Worm (Caenorhabditis elegans) whole organism, L1 larva: ENCODE results near the gene Y32G9A.5.

Experiments
- C04F5.9 ChIP-seq: sonication (generic microtip); optimal IDR thresholded peaks from 2 replicates; lab custom pipeline; 2016; ENCODE audit warnings: missing genetic modification characterization, missing compliant biosample characterization
- aha-1 ChIP-seq: fragments of 150-350 bp; optimal IDR thresholded peaks from 2 replicates; lab custom pipeline; 2014; ENCODE audit warnings: missing biosample characterization, missing genetic modification characterization
- ama-1 ChIP-seq: fragments of 150-350 bp; optimal IDR thresholded peaks from 2 replicates; lab custom pipeline; 2014
- ceh-63 ChIP-seq: fragments of 200-800 bp; sonication (Bioruptor generic); optimal IDR thresholded peaks from 2 replicates; lab custom pipeline; 2018; ENCODE audit warnings: mild to moderate bottlenecking, missing genetic modification characterization, missing compliant biosample characterization
- ceh-8 ChIP-seq: fragments of 200-800 bp; sonication (Bioruptor generic); optimal IDR thresholded peaks from 2 replicates; lab custom pipeline; 2018; ENCODE audit warnings: mild to moderate bottlenecking, missing genetic modification characterization, moderate library complexity, missing compliant biosample characterization
- ceh-88 ChIP-seq: fragments of 200-800 bp; sonication (Bioruptor generic); IDR thresholded peaks from 2 replicates; pipeline ENCODE4 v1.3.6; 2022; ENCODE audit warnings: missing genetic modification characterization, missing compliant biosample characterization
- ceh-90 ChIP-seq: sonication (generic microtip); optimal IDR thresholded peaks from 2 replicates; lab custom pipeline; 2016; ENCODE audit warnings: missing genetic modification characterization, missing compliant biosample characterization
- ces-1 ChIP-seq: fragments of 150-350 bp; optimal IDR thresholded peaks from 2 replicates; lab custom pipeline; 2014; ENCODE audit warnings: missing biosample characterization, missing genetic modification reagents, missing genetic modification characterization
- dsc-1 ChIP-seq: sonication (generic microtip); optimal IDR thresholded peaks from 2 replicates; lab custom pipeline; 2016; ENCODE audit warnings: mild to moderate bottlenecking, missing genetic modification characterization, missing compliant biosample characterization
- efl-3 ChIP-seq: fragments of 200-800 bp; sonication (Bioruptor generic); optimal IDR thresholded peaks from 2 replicates; lab custom pipeline; 2018; ENCODE audit warnings: mild to moderate bottlenecking, missing genetic modification characterization, missing compliant biosample characterization
- elt-2 ChIP-seq: sonication (generic microtip); optimal IDR thresholded peaks from 2 replicates; lab custom pipeline; 2016; ENCODE audit warnings: missing genetic modification characterization, mild to moderate bottlenecking, inconsistent platforms, missing compliant biosample characterization, missing genetic modification reagents
- elt-3 ChIP-seq, 6 experiments: fragments of 150-350 bp in 1 of 6; sonication (generic microtip); optimal IDR thresholded peaks; 2 replicates each; lab custom pipeline; 2017 to 2018; ENCODE audit warnings: missing biosample characterization in 6 of 6, missing genetic modification characterization in 6 of 6, inconsistent platforms in 1 of 6
- hlh-4 ChIP-seq: sonication (generic microtip); optimal IDR thresholded peaks from 2 replicates; lab custom pipeline; 2016; ENCODE audit warnings: mild to moderate bottlenecking, missing genetic modification characterization, missing compliant biosample characterization
- hpl-2 ChIP-seq: fragments of 150-350 bp; optimal IDR thresholded peaks from 2 replicates; lab custom pipeline; 2014; ENCODE audit warnings: missing biosample characterization, missing genetic modification reagents, missing genetic modification characterization
- isw-1 ChIP-seq: fragments of 200-800 bp; sonication (Bioruptor generic); IDR thresholded peaks from 2 replicates; pipeline ENCODE4 v1.3.6; 2022; ENCODE audit warnings: missing genetic modification characterization, missing compliant biosample characterization
- lin-13 ChIP-seq: fragments of 150-350 bp; optimal IDR thresholded peaks from 2 replicates; lab custom pipeline; 2014; ENCODE audit warnings: missing biosample characterization, missing genetic modification reagents, missing genetic modification characterization
- lin-14 ChIP-seq: fragments of 200-800 bp; sonication (Bioruptor generic); optimal IDR thresholded peaks from 2 replicates; lab custom pipeline; 2018; ENCODE audit warnings: mild to moderate bottlenecking, missing genetic modification characterization, moderate library complexity, missing compliant biosample characterization
- lin-35 ChIP-seq, 2 experiments: fragments of 150-350 bp; optimal IDR thresholded peaks; 2 replicates each; lab custom pipeline; 2014; ENCODE audit warnings: missing biosample characterization in 2 of 2, missing genetic modification characterization in 2 of 2, missing genetic modification reagents in 2 of 2
- lir-3 ChIP-seq: sonication (generic microtip); optimal IDR thresholded peaks from 2 replicates; lab custom pipeline; 2016; ENCODE audit warnings: mild to moderate bottlenecking, missing genetic modification characterization, moderate library complexity, missing compliant biosample characterization; ENCODE audit not compliant: poor library complexity
- lsy-2 ChIP-seq, 2 experiments: fragments of 150-350 bp; optimal IDR thresholded peaks; 2 replicates each; lab custom pipeline; 2014; ENCODE audit warnings: missing biosample characterization in 2 of 2, missing genetic modification characterization in 2 of 2
- mef-2 ChIP-seq: fragments of 150-350 bp; optimal IDR thresholded peaks from 2 replicates; lab custom pipeline; 2014; ENCODE audit warnings: missing biosample characterization, missing genetic modification characterization
- nhr-19 ChIP-seq: fragments of 200-800 bp; sonication (Bioruptor generic); conservative IDR thresholded peaks from 2 replicates; pipeline ENCODE4 v1.3.6; 2022; ENCODE audit warnings: missing genetic modification characterization, missing compliant biosample characterization
- nhr-20 ChIP-seq: sonication (generic microtip); optimal IDR thresholded peaks from 2 replicates; lab custom pipeline; 2016; ENCODE audit warnings: mild to moderate bottlenecking, missing genetic modification characterization, missing compliant biosample characterization
- nhr-237 ChIP-seq: fragments of 150-350 bp; optimal IDR thresholded peaks from 2 replicates; lab custom pipeline; 2014; ENCODE audit warnings: missing biosample characterization, missing genetic modification characterization
- nhr-28 ChIP-seq: fragments of 150-350 bp; optimal IDR thresholded peaks from 2 replicates; lab custom pipeline; 2014; ENCODE audit warnings: missing biosample characterization, missing genetic modification characterization
- nhr-47 ChIP-seq: sonication (generic microtip); optimal IDR thresholded peaks from 2 replicates; lab custom pipeline; 2016; ENCODE audit warnings: mild to moderate bottlenecking, missing genetic modification characterization, moderate library complexity, missing compliant biosample characterization
- pqm-1 ChIP-seq: sonication (generic microtip); optimal IDR thresholded peaks from 3 replicates; lab custom pipeline; 2017; ENCODE audit warnings: missing biosample characterization, missing genetic modification characterization
- snpc-4 ChIP-seq: fragments of 150-350 bp; optimal IDR thresholded peaks from 2 replicates; lab custom pipeline; 2014; ENCODE audit warnings: missing biosample characterization, missing genetic modification characterization
- sox-4 ChIP-seq: sonication (generic microtip); optimal IDR thresholded peaks from 2 replicates; lab custom pipeline; 2016; ENCODE audit warnings: missing genetic modification characterization, missing compliant biosample characterization
- swsn-7 ChIP-seq: sonication (generic microtip); optimal IDR thresholded peaks from 2 replicates; lab custom pipeline; 2016; ENCODE audit warnings: missing genetic modification characterization, missing compliant biosample characterization
- tbx-2 ChIP-seq: sonication (generic microtip); optimal IDR thresholded peaks from 2 replicates; lab custom pipeline; 2016; ENCODE audit warnings: missing genetic modification characterization, missing compliant biosample characterization
- vab-15 ChIP-seq: sonication (generic microtip); optimal IDR thresholded peaks from 2 replicates; lab custom pipeline; 2017; ENCODE audit warnings: missing genotype, mild to moderate bottlenecking, missing genetic modification characterization, missing compliant biosample characterization
- zag-1 ChIP-seq: fragments of 150-350 bp; optimal IDR thresholded peaks from 2 replicates; lab custom pipeline; 2014; ENCODE audit warnings: missing biosample characterization, missing genetic modification characterization
- zip-4 ChIP-seq: fragments of 200-800 bp; sonication (Bioruptor generic); optimal IDR thresholded peaks from 2 replicates; lab custom pipeline; 2018; ENCODE audit warnings: mild to moderate bottlenecking, missing genetic modification characterization, moderate library complexity, missing compliant biosample characterization

Y32G9A.5 gene

ce11 chrV:1925487-1925886 lies 18.0 kb downstream of the Y32G9A.5 start, which contains the start of gene T06A1.1:
T06A1.1 (minus strand) TSS chrV:1925587.
- no peak for TF ChIP-seq sox-4
- TF ChIP-seq zip-4 (GFP tag; lab: Kevin White, UChicago) = no peak
- TF ChIP-seq, all 84 proteins: peak for 0

- no peak for TF ChIP-seq ceh-90 (tag; lab: Kevin White, UChicago)
- no peak for TF ChIP-seq vab-15 (tag; lab: Kevin White, UChicago)
- TF ChIP-seq ceh-88 (GFP tag; lab: Robert Waterston, UW) = no peak
- TF ChIP-seq mef-2 (tag; lab: Kevin White, UChicago) = no peak
- TF ChIP-seq elt-2 = peak; percentile 75
- TF ChIP-seq nhr-47 (tag; lab: Kevin White, UChicago) = no peak
- TF ChIP-seq zip-4 (GFP tag; lab: Kevin White, UChicago) = no peak
Measured at ce11 chrV:1927015-1927414, 19.6 kb downstream of the Y32G9A.5 start, which contains the start of gene T06A1.5. T06A1.5 (plus strand) TSS chrV:1927223.

ce11 chrV:1928473-1928872 lies 21.0 kb downstream of the Y32G9A.5 start:
- no peak for TF ChIP-seq snpc-4 (tag; lab: Kevin White, UChicago)

ce11 chrV:1935494-1935893 lies 28.0 kb downstream of the Y32G9A.5 start:
- TF ChIP-seq nhr-19 (0 out of 2 replicates have a peak, but pooled peaks have one; percentile 7), zip-4 (GFP tag; lab: Kevin White, UChicago) (no peak), swsn-7 (tag; lab: Kevin White, UChicago) (no peak), aha-1 (tag; lab: Kevin White, UChicago) (no peak), hlh-4 (no peak), C04F5.9 (tag; lab: Kevin White, UChicago) (no peak), isw-1 (GFP tag; lab: Robert Waterston, UW) (no peak), pqm-1 (tag; lab: Kevin White, UChicago) (no peak), nhr-47 (tag; lab: Kevin White, UChicago) (peak; percentile 5), lir-3 (no peak), ces-1 (no peak), ama-1 (lab: Kevin White, UChicago) (no peak), zag-1 (tag; lab: Kevin White, UChicago) (no peak), ceh-63 (GFP tag; lab: Kevin White, UChicago) (no peak), lin-35 (GFP tag; optimal IDR thresholded peaks at IDR 0.05; lab: Kevin White, UChicago) (no peak), hpl-2 (GFP tag; lab: Kevin White, UChicago) (no peak), dsc-1 (no peak), ceh-90 (tag; lab: Kevin White, UChicago) (no peak), ceh-8 (peak; percentile 73), tbx-2 (peak; percentile 45), lsy-2 (tag; optimal IDR thresholded peaks at IDR 0.05; lab: Kevin White, UChicago) (no peak), ceh-88 (GFP tag; lab: Robert Waterston, UW) (no peak), lin-13 (GFP tag; lab: Kevin White, UChicago) (no peak), nhr-20 (tag; lab: Kevin White, UChicago) (no peak), lin-14 (peak; percentile 86), nhr-237 (no peak), efl-3 (GFP tag; lab: Kevin White, UChicago) (no peak)
- TF ChIP-seq, all 84 proteins: peak for 5

ce11 chrV:1937963-1938362 lies 30.5 kb downstream of the Y32G9A.5 start, which contains the start of gene glb-25:
glb-25 (plus strand) TSS chrV:1938263.
- TF ChIP-seq pqm-1 (tag; lab: Kevin White, UChicago) = no peak
- no peak for TF ChIP-seq zip-4 (GFP tag; lab: Kevin White, UChicago)
- TF ChIP-seq elt-2 = no peak
- no peak for TF ChIP-seq nhr-28 (tag; lab: Kevin White, UChicago)
- TF ChIP-seq ama-1 (lab: Kevin White, UChicago) = no peak
- TF ChIP-seq dsc-1 = no peak
- TF ChIP-seq ces-1 = no peak
- TF ChIP-seq ceh-63 (GFP tag; lab: Kevin White, UChicago) = no peak
- TF ChIP-seq hlh-4 = no peak
- TF ChIP-seq lin-35 (GFP tag; optimal IDR thresholded peaks at IDR 0.05; lab: Kevin White, UChicago) = no peak
- TF ChIP-seq elt-3 (tag; optimal IDR thresholded peaks at IDR 0.05; lab: Kevin White, UChicago) = no peak
